Fruit fly (Drosophila melanogaster) whole organism, embryonic: ENCODE results near the gene ds.

Experiments used
- CG11247 ChIP-seq: fragments of 200-800 bp; sonication (Bioruptor generic); IDR thresholded peaks from 2 replicates; pipeline ENCODE4 v1.3.6; 2022; ENCODE audit warnings: missing biosample characterization, missing genetic modification characterization
- CG12744 ChIP-seq: fragments of 200-800 bp; sonication (Bioruptor generic); optimal IDR thresholded peaks from 2 replicates; lab custom pipeline; 2016; ENCODE audit warnings: missing biosample characterization, missing genetic modification characterization
- CG14050 ChIP-seq: fragments of 200-800 bp; sonication (Bioruptor generic); IDR thresholded peaks from 3 replicates; pipeline ENCODE4 v1.3.6; 2022; ENCODE audit warnings: missing biosample characterization, missing genetic modification characterization
- CG15479 ChIP-seq: fragments of 200-800 bp; sonication (Bioruptor generic); optimal IDR thresholded peaks from 3 replicates; lab custom pipeline; 2019; ENCODE audit warnings: missing biosample characterization, mild to moderate bottlenecking, missing genetic modification characterization, moderate library complexity
- CG1647 ChIP-seq: fragments of 200-800 bp; sonication (Bioruptor generic); optimal IDR thresholded peaks from 3 replicates; lab custom pipeline; 2016; ENCODE audit warnings: missing biosample characterization, missing genetic modification characterization
- CG17912 ChIP-seq: fragments of 200-800 bp; sonication (Bioruptor generic); optimal IDR thresholded peaks from 2 replicates; lab custom pipeline; 2018; ENCODE audit warnings: missing biosample characterization, mild to moderate bottlenecking, missing genetic modification characterization
- CG2889 ChIP-seq: fragments of 200-800 bp; sonication (Bioruptor generic); IDR thresholded peaks from 3 replicates; pipeline ENCODE4 v1.3.6; 2022; ENCODE audit warnings: missing biosample characterization, missing genetic modification characterization
- CG7839 ChIP-seq: fragments of 200-800 bp; sonication (Bioruptor generic); optimal IDR thresholded peaks from 3 replicates; lab custom pipeline; 2018; ENCODE audit warnings: missing biosample characterization, mild to moderate bottlenecking, missing genetic modification characterization, moderate library complexity
- CG8281 ChIP-seq: fragments of 200-800 bp; sonication (Bioruptor generic); optimal IDR thresholded peaks from 2 replicates; lab custom pipeline; 2018; ENCODE audit warnings: missing biosample characterization, mild to moderate bottlenecking, missing genetic modification characterization, moderate library complexity
- CTCF ChIP-seq: fragments of 200-800 bp; sonication (Bioruptor generic); optimal IDR thresholded peaks from 2 replicates; lab custom pipeline; 2017; ENCODE audit warnings: missing biosample characterization, mild to moderate bottlenecking, missing genetic modification characterization, moderate library complexity
- Dfd ChIP-seq, 2 experiments: fragments of >200 bp; optimal IDR thresholded peaks; 2 replicates each; lab custom pipeline; 2017; ENCODE audit warnings: missing biosample characterization in 2 of 2, missing genetic modification characterization in 2 of 2
- Dll ChIP-seq: fragments of 200-800 bp; sonication (Bioruptor generic); IDR thresholded peaks from 4 replicates; pipeline ENCODE4 v1.3.6; 2022; ENCODE audit warnings: missing biosample characterization, missing genetic modification characterization; ENCODE audit not compliant: partially characterized antibody
- Elba2 ChIP-seq: fragments of 200-800 bp; sonication (Bioruptor generic); optimal IDR thresholded peaks from 3 replicates; lab custom pipeline; 2016; ENCODE audit warnings: missing biosample characterization, missing genetic modification characterization
- Fer1 ChIP-seq: fragments of 200-800 bp; sonication (Bioruptor generic); optimal IDR thresholded peaks from 2 replicates; lab custom pipeline; 2017; ENCODE audit warnings: missing biosample characterization, mild to moderate bottlenecking, missing genetic modification characterization
- Fer3 ChIP-seq: fragments of 200-800 bp; sonication (Bioruptor generic); optimal IDR thresholded peaks from 2 replicates; lab custom pipeline; 2018; ENCODE audit warnings: missing biosample characterization, mild to moderate bottlenecking, missing genetic modification characterization, moderate library complexity
- HLH54F ChIP-seq: fragments of 200-800 bp; sonication (Bioruptor generic); optimal IDR thresholded peaks from 3 replicates; lab custom pipeline; 2016; ENCODE audit warnings: missing biosample characterization, missing genetic modification characterization
- MESR4 ChIP-seq: fragments of 200-800 bp; sonication (Bioruptor generic); optimal IDR thresholded peaks from 2 replicates; lab custom pipeline; 2018; ENCODE audit warnings: missing biosample characterization, mild to moderate bottlenecking, missing genetic modification characterization, moderate library complexity
- Med ChIP-seq: fragments of 200-800 bp; sonication (Bioruptor generic); peaks from one replicate; lab custom pipeline; 2016; ENCODE audit warnings: missing biosample characterization, missing genetic modification characterization, mild to moderate bottlenecking, inconsistent platforms, moderate library complexity
- Ptx1 ChIP-seq: fragments of 200-800 bp; sonication (Bioruptor generic); IDR thresholded peaks from 2 replicates; pipeline ENCODE4 v1.3.6; 2022; ENCODE audit warnings: missing biosample characterization, missing genetic modification characterization
- Ravus ChIP-seq: fragments of 200-800 bp; sonication (Bioruptor generic); IDR thresholded peaks from 2 replicates; pipeline ENCODE4 v1.3.6; 2022; ENCODE audit warnings: missing biosample characterization, missing genetic modification characterization
- Xrp1 ChIP-seq: fragments of 200-800 bp; sonication (Bioruptor generic); IDR thresholded peaks from 2 replicates; pipeline ENCODE4 v1.3.6; 2022; ENCODE audit warnings: missing biosample characterization, missing genetic modification characterization
- bcd ChIP-seq: fragments of 200-800 bp; sonication (Bioruptor generic); optimal IDR thresholded peaks from 2 replicates; lab custom pipeline; 2017; ENCODE audit warnings: missing biosample characterization, mild to moderate bottlenecking, missing genetic modification characterization
- bsh ChIP-seq, 2 experiments: fragments of 200-800 bp; sonication (Bioruptor generic); optimal IDR thresholded peaks; 2 replicates each; lab custom pipeline; 2017 to 2018; ENCODE audit warnings: mild to moderate bottlenecking in 2 of 2, missing biosample characterization in 2 of 2, missing genetic modification characterization in 2 of 2, moderate library complexity in 1 of 2
- cad ChIP-seq: fragments of >200 bp; optimal IDR thresholded peaks from 2 replicates; lab custom pipeline; 2017; ENCODE audit warnings: missing biosample characterization, missing genetic modification characterization
- chif ChIP-seq, 2 experiments: fragments of 200-800 bp; sonication (Bioruptor generic); optimal IDR thresholded peaks; 3 replicates each; lab custom pipeline; 2016; ENCODE audit warnings: missing biosample characterization in 2 of 2, missing genetic modification characterization in 2 of 2
- corto ChIP-seq: fragments of 200-800 bp; sonication (Bioruptor generic); optimal IDR thresholded peaks from 2 replicates; lab custom pipeline; 2016; ENCODE audit warnings: missing biosample characterization, mild to moderate bottlenecking, missing genetic modification characterization, moderate library complexity
- dysf ChIP-seq: fragments of 200-800 bp; sonication (Bioruptor generic); IDR thresholded peaks from 3 replicates; pipeline ENCODE4 v1.3.6; 2022; ENCODE audit warnings: missing biosample characterization, missing genetic modification characterization
- ken ChIP-seq: fragments of 200-800 bp; sonication (Bioruptor generic); IDR thresholded peaks from 3 replicates; pipeline ENCODE4 v1.3.6; 2022; ENCODE audit warnings: missing biosample characterization, missing genetic modification characterization
- lbe ChIP-seq: fragments of 200-800 bp; sonication (Bioruptor generic); optimal IDR thresholded peaks from 2 replicates; lab custom pipeline; 2016; ENCODE audit warnings: missing biosample characterization, mild to moderate bottlenecking, missing genetic modification characterization
- nom ChIP-seq: fragments of 200-800 bp; sonication (Bioruptor generic); optimal IDR thresholded peaks from 2 replicates; lab custom pipeline; 2017; ENCODE audit warnings: missing biosample characterization, missing genetic modification characterization, mild to moderate bottlenecking, moderate library complexity, missing genetic modification reagents
- onecut ChIP-seq: fragments of 200-800 bp; sonication (Bioruptor generic); IDR thresholded peaks from 2 replicates; pipeline ENCODE4 v1.3.6; 2022; ENCODE audit warnings: missing biosample characterization, missing genetic modification characterization
- otp ChIP-seq: fragments of 200-800 bp; sonication (Bioruptor generic); IDR thresholded peaks from 3 replicates; pipeline ENCODE4, ENCODE4 v1.3.6; 2022; ENCODE audit warnings: missing biosample characterization, missing genetic modification characterization
- prd ChIP-seq, 3 experiments: fragments of >200 bp in 2 of 3; fragments of 200-800 bp in 1 of 3; sonication (Bioruptor generic) in 1 of 3; optimal IDR thresholded peaks in 2 of 3; IDR thresholded peaks in 1 of 3; 2 replicates in 2 of 3; 3 replicates in 1 of 3; pipeline versions ENCODE4 v1.3.6 to Lab custom; 2017 to 2022; ENCODE audit warnings: missing biosample characterization in 1 of 3, missing genetic modification characterization in 1 of 3
- pzg ChIP-seq: fragments of 200-800 bp; sonication (Bioruptor generic); optimal IDR thresholded peaks from 3 replicates; lab custom pipeline; 2018; ENCODE audit warnings: missing biosample characterization, mild to moderate bottlenecking, missing genetic modification characterization, moderate library complexity
- salm ChIP-seq: fragments of 200-800 bp; sonication (Bioruptor generic); optimal IDR thresholded peaks from 2 replicates; lab custom pipeline; 2018; ENCODE audit warnings: missing biosample characterization, mild to moderate bottlenecking, missing genetic modification characterization
- sug ChIP-seq: fragments of 200-800 bp; optimal IDR thresholded peaks from 2 replicates; lab custom pipeline; 2019; ENCODE audit warnings: missing biosample characterization, mild to moderate bottlenecking, missing genetic modification characterization, moderate library complexity
- unc-4 ChIP-seq: fragments of 200-800 bp; sonication (Bioruptor generic); IDR thresholded peaks from 2 replicates; pipeline ENCODE4 v1.3.6; 2022; ENCODE audit warnings: missing biosample characterization, missing genetic modification characterization; ENCODE audit not compliant: partially characterized antibody
- vfl ChIP-seq: fragments of 200-800 bp; sonication (Bioruptor generic); optimal IDR thresholded peaks from 2 replicates; lab custom pipeline; 2016; ENCODE audit warnings: missing biosample characterization, missing genetic modification characterization
- vnd ChIP-seq: fragments of 200-800 bp; sonication (Bioruptor generic); IDR thresholded peaks from 3 replicates; pipeline ENCODE4 v1.3.6; 2022; ENCODE audit warnings: missing biosample characterization, missing genetic modification characterization; ENCODE audit not compliant: partially characterized antibody

The ds gene

dm6 chr2L:674923-675322 is 39.9 kb downstream of the ds start:
- TF ChIP-seq CG17912 (GFP tag; lab: Kevin White, UChicago) (no peak), dysf (GFP tag; lab: Robert Waterston, UW) (no peak), pzg (no peak), onecut (GFP tag; lab: Robert Waterston, UW) (no peak), CG11247 (no peak), MESR4 (GFP tag; lab: Kevin White, UChicago) (no peak), Fer1 (GFP tag; lab: Kevin White, UChicago) (no peak), Ravus (GFP tag; lab: Robert Waterston, UW) (no peak), CG14050 (GFP tag; lab: Robert Waterston, UW) (no peak), otp (no peak), corto (GFP tag; lab: Kevin White, UChicago) (peak; percentile 31), CG12744 (GFP tag; lab: Kevin White, UChicago) (no peak), bcd (no peak), Fer3 (no peak), lbe (GFP tag; lab: Kevin White, UChicago) (peak; percentile 36), CG8281 (tag; lab: Kevin White, UChicago) (peak; percentile 71), Dll (GFP tag; lab: Robert Waterston, UW) (no peak), ken (GFP tag; lab: Robert Waterston, UW) (no peak), Dfd (GFP tag; optimal IDR thresholded peaks at IDR 0.05; lab: Kevin White, UChicago) (no peak), CTCF (GFP tag; lab: Kevin White, UChicago) (no peak), CG2889 (no peak), bsh (GFP tag; optimal IDR thresholded peaks at IDR 0.05; lab: Kevin White, UChicago) (peak in 1 of 2 experiments; percentile 1), CG1647 (GFP tag; lab: Kevin White, UChicago) (no peak), vfl (GFP tag; lab: Kevin White, UChicago) (no peak), sug (tag; lab: Kevin White, UChicago) (no peak), vnd (no peak), chif (GFP tag; optimal IDR thresholded peaks at IDR 0.05; lab: Kevin White, UChicago) (no peak), CG7839 (tag; lab: Kevin White, UChicago) (no peak), salm (tag; lab: Kevin White, UChicago) (no peak), cad (GFP tag; lab: Kevin White, UChicago) (no peak), Ptx1 (no peak), Xrp1 (GFP tag; lab: Robert Waterston, UW) (no peak), CG15479 (GFP tag; lab: Kevin White, UChicago) (no peak), unc-4 (no peak), prd (optimal IDR thresholded peaks at IDR 0.05; lab: Kevin White, UChicago) (no peak), prd (GFP tag; IDR thresholded peaks at IDR 0.05; lab: Robert Waterston, UW) (0 out of 3 replicates have a peak, but pooled peaks have one; percentile 19), Elba2 (GFP tag; lab: Kevin White, UChicago) (no peak)

dm6 chr2L:672301-672700 is 42.5 kb downstream of the ds start:
- TF ChIP-seq Med (GFP tag; lab: Kevin White, UChicago): no peak

dm6 chr2L:670771-671170 is 44.0 kb downstream of the ds start:
- TF ChIP-seq HLH54F (GFP tag; lab: Kevin White, UChicago) (no peak), nom (GFP tag; lab: Kevin White, UChicago) (peak; percentile 78), lbe (GFP tag; lab: Kevin White, UChicago) (peak; percentile 81), bsh (GFP tag; optimal IDR thresholded peaks at IDR 0.05; lab: Kevin White, UChicago) (peak in 1 of 2 experiments; percentile 80), corto (GFP tag; lab: Kevin White, UChicago) (peak; percentile 84)
